Worm (Caenorhabditis elegans) whole organism, young adult: ENCODE data around the gene mrpl-41.
A peak's percentile ranks its signal among the peaks of the same experiment; 100 is the strongest.

ENCODE experiments used
- B0336.3 ChIP-seq: fragments of 200-800 bp; sonication (Bioruptor generic); IDR thresholded peaks from 2 replicates; pipeline ENCODE4 v1.3.6; 2022; ENCODE audit warnings: missing genetic modification characterization, missing compliant biosample characterization
- C06A6.2 ChIP-seq: fragments of 200-800 bp; sonication (Bioruptor generic); conservative IDR thresholded peaks from 2 replicates; pipeline ENCODE4 v1.3.6; 2022; ENCODE audit warnings: missing genetic modification characterization, missing compliant biosample characterization
- D2030.7 ChIP-seq: fragments of 200-800 bp; sonication (Bioruptor generic); IDR thresholded peaks from 2 replicates; pipeline ENCODE4 v1.3.6; 2022; ENCODE audit warnings: missing genetic modification reagents, missing genetic modification characterization, missing compliant biosample characterization
- F10E7.11 ChIP-seq: sonication (generic microtip); optimal IDR thresholded peaks from 2 replicates; lab custom pipeline; 2017; ENCODE audit warnings: mild to moderate bottlenecking, missing genetic modification characterization, moderate library complexity, missing compliant biosample characterization
- F22D6.2 ChIP-seq: sonication (generic microtip); optimal IDR thresholded peaks from 2 replicates; lab custom pipeline; 2016; ENCODE audit warnings: mild to moderate bottlenecking, missing genetic modification characterization, missing compliant biosample characterization
- F23B12.7 ChIP-seq: sonication (generic microtip); optimal IDR thresholded peaks from 2 replicates; lab custom pipeline; 2017; ENCODE audit warnings: missing genetic modification characterization, mild to moderate bottlenecking, missing compliant biosample characterization, antibody characterized with exemption, moderate library complexity; ENCODE audit not compliant: insufficient read depth
- F33H1.4 ChIP-seq: fragments of 200-800 bp; sonication (Bioruptor generic); IDR thresholded peaks from 2 replicates; pipeline ENCODE4 v1.3.6; 2022; ENCODE audit warnings: missing genetic modification reagents, missing genetic modification characterization, missing compliant biosample characterization
- F57C9.4 ChIP-seq: sonication (generic microtip); optimal IDR thresholded peaks from 2 replicates; lab custom pipeline; 2017; ENCODE audit warnings: mild to moderate bottlenecking, missing genetic modification characterization, missing compliant biosample characterization
- K11D2.4 ChIP-seq: fragments of 200-800 bp; sonication (Bioruptor generic); IDR thresholded peaks from 2 replicates; pipeline ENCODE4 v1.3.6; 2022; ENCODE audit warnings: missing genetic modification reagents, missing genetic modification characterization, missing compliant biosample characterization
- Y53G8AR.9 ChIP-seq: fragments of 200-800 bp; sonication (Bioruptor generic); conservative IDR thresholded peaks from 2 replicates; pipeline ENCODE4 v1.3.6; 2022; ENCODE audit warnings: missing genetic modification reagents, missing genetic modification characterization, missing compliant biosample characterization
- ama-1 ChIP-seq, 3 experiments: fragments of 150-350 bp in 1 of 3; sonication (generic microtip) in 2 of 3; optimal IDR thresholded peaks; 2 replicates each; lab custom pipeline; 2014 to 2018; ENCODE audit warnings: missing biosample characterization in 2 of 3, missing genetic modification characterization in 2 of 3, missing genetic modification reagents in 2 of 3
- attf-3 ChIP-seq: fragments of 200-800 bp; sonication (Bioruptor generic); conservative IDR thresholded peaks from 2 replicates; pipeline ENCODE4 v1.3.6; 2022; ENCODE audit warnings: missing genetic modification reagents, missing genetic modification characterization, missing compliant biosample characterization
- cebp-1 ChIP-seq, 2 experiments: fragments of 200-800 bp in 1 of 2; sonication (Bioruptor generic) in 1 of 2; sonication (generic microtip) in 1 of 2; IDR thresholded peaks in 1 of 2; optimal IDR thresholded peaks in 1 of 2; 2 replicates each; pipeline versions ENCODE4 v1.3.6 to Lab custom; 2017 to 2022; ENCODE audit warnings: missing compliant biosample characterization in 2 of 2, missing genetic modification characterization in 2 of 2, mild to moderate bottlenecking in 1 of 2, missing genetic modification reagents in 1 of 2, moderate library complexity in 1 of 2
- cebp-2 ChIP-seq: fragments of 200-800 bp; sonication (Bioruptor generic); IDR thresholded peaks from 2 replicates; pipeline ENCODE4 v1.3.6; 2022; ENCODE audit warnings: missing genetic modification characterization, missing compliant biosample characterization
- ceh-27 ChIP-seq: fragments of 200-800 bp; sonication (Bioruptor generic); optimal IDR thresholded peaks from 2 replicates; lab custom pipeline; 2018; ENCODE audit warnings: mild to moderate bottlenecking, missing genetic modification characterization, moderate library complexity, missing compliant biosample characterization
- ceh-58 ChIP-seq: fragments of 200-800 bp; sonication (Bioruptor generic); IDR thresholded peaks from 2 replicates; pipeline ENCODE4 v1.3.6; 2022; ENCODE audit warnings: missing genetic modification characterization, missing compliant biosample characterization
- ceh-79 ChIP-seq: sonication (generic microtip); optimal IDR thresholded peaks from 2 replicates; lab custom pipeline; 2017; ENCODE audit warnings: mild to moderate bottlenecking, missing genetic modification characterization, missing compliant biosample characterization
- chd-7 ChIP-seq: sonication (generic microtip); optimal IDR thresholded peaks from 2 replicates; lab custom pipeline; 2016; ENCODE audit warnings: mild to moderate bottlenecking, missing genetic modification characterization, moderate library complexity, missing compliant biosample characterization
- die-1 ChIP-seq: sonication (generic microtip); optimal IDR thresholded peaks from 2 replicates; lab custom pipeline; 2016; ENCODE audit warnings: missing genotype, mild to moderate bottlenecking, missing genetic modification characterization, missing compliant biosample characterization
- dpff-1 ChIP-seq: sonication (generic microtip); optimal IDR thresholded peaks from 2 replicates; lab custom pipeline; 2017; ENCODE audit warnings: mild to moderate bottlenecking, missing genetic modification characterization, missing compliant biosample characterization
- efl-1 ChIP-seq: fragments of 150-350 bp; optimal IDR thresholded peaks from 2 replicates; lab custom pipeline; 2014; ENCODE audit warnings: missing biosample characterization, missing genetic modification reagents, missing genetic modification characterization
- egl-18 ChIP-seq: fragments of 200-800 bp; sonication (Bioruptor generic); IDR thresholded peaks from 2 replicates; pipeline ENCODE4 v1.3.6; 2022; ENCODE audit warnings: missing genetic modification reagents, missing genetic modification characterization, missing compliant biosample characterization
- ekl-4 ChIP-seq: fragments of 200-800 bp; sonication (Bioruptor generic); IDR thresholded peaks from 2 replicates; pipeline ENCODE4 v1.3.6; 2022; ENCODE audit warnings: missing genetic modification reagents, missing genetic modification characterization, missing compliant biosample characterization
- fkh-3 ChIP-seq: sonication (generic microtip); optimal IDR thresholded peaks from 2 replicates; lab custom pipeline; 2016; ENCODE audit warnings: mild to moderate bottlenecking, missing genetic modification characterization, missing compliant biosample characterization
- hsf-1 ChIP-seq: fragments of 200-800 bp; sonication (Bioruptor generic); IDR thresholded peaks from 2 replicates; pipeline ENCODE4 v1.3.6; 2022; ENCODE audit warnings: missing genetic modification reagents, missing genetic modification characterization, missing compliant biosample characterization
- lin-35 ChIP-seq, 3 experiments: fragments of 150-350 bp in 2 of 3; sonication (generic microtip) in 1 of 3; optimal IDR thresholded peaks; 2 replicates each; lab custom pipeline; 2014 to 2018; ENCODE audit warnings: missing biosample characterization in 3 of 3, missing genetic modification characterization in 3 of 3, missing genetic modification reagents in 3 of 3
- lin-54 ChIP-seq: fragments of 200-800 bp; sonication (Bioruptor generic); optimal IDR thresholded peaks from 2 replicates; lab custom pipeline; 2018; ENCODE audit warnings: mild to moderate bottlenecking, missing genetic modification characterization, missing compliant biosample characterization
- lir-1 ChIP-seq: fragments of 200-800 bp; sonication (Bioruptor generic); conservative IDR thresholded peaks from 2 replicates; pipeline ENCODE4 v1.3.6; 2022; ENCODE audit warnings: missing genetic modification reagents, missing genetic modification characterization, missing compliant biosample characterization
- lsl-1 ChIP-seq: fragments of 200-800 bp; sonication (Bioruptor generic); optimal IDR thresholded peaks from 2 replicates; lab custom pipeline; 2018; ENCODE audit warnings: mild to moderate bottlenecking, missing genetic modification characterization, moderate library complexity, missing compliant biosample characterization
- lsy-27 ChIP-seq: sonication (generic microtip); optimal IDR thresholded peaks from 2 replicates; lab custom pipeline; 2017; ENCODE audit warnings: missing genetic modification characterization, mild to moderate bottlenecking, missing compliant biosample characterization, antibody characterized with exemption, missing genotype, borderline replicate concordance; ENCODE audit not compliant: insufficient read depth
- madf-10 ChIP-seq: sonication (generic microtip); optimal IDR thresholded peaks from 2 replicates; lab custom pipeline; 2016; ENCODE audit warnings: mild to moderate bottlenecking, missing genetic modification characterization, missing compliant biosample characterization
- madf-6 ChIP-seq: fragments of 200-800 bp; sonication (Bioruptor generic); IDR thresholded peaks from 2 replicates; pipeline ENCODE4 v1.3.6; 2022; ENCODE audit warnings: missing genetic modification reagents, missing genetic modification characterization, missing compliant biosample characterization
- madf-8 ChIP-seq: fragments of 200-800 bp; sonication (Bioruptor generic); conservative IDR thresholded peaks from 2 replicates; pipeline ENCODE4 v1.3.6; 2022; ENCODE audit warnings: missing genetic modification reagents, missing genetic modification characterization, missing compliant biosample characterization
- mcd-1 ChIP-seq: fragments of 200-800 bp; sonication (Bioruptor generic); IDR thresholded peaks from 2 replicates; pipeline ENCODE4 v1.3.6; 2022; ENCODE audit warnings: missing genetic modification reagents, missing genetic modification characterization, missing compliant biosample characterization
- mel-28 ChIP-seq: sonication (generic microtip); optimal IDR thresholded peaks from 2 replicates; lab custom pipeline; 2016; ENCODE audit warnings: borderline replicate concordance, mild to moderate bottlenecking, missing genetic modification characterization, missing compliant biosample characterization
- nfyb-1 ChIP-seq: fragments of 200-800 bp; sonication (Bioruptor generic); IDR thresholded peaks from 2 replicates; pipeline ENCODE4 v1.3.6; 2022; ENCODE audit warnings: missing genetic modification reagents, missing genetic modification characterization, missing compliant biosample characterization
- nhr-80 ChIP-seq: sonication (generic microtip); optimal IDR thresholded peaks from 2 replicates; lab custom pipeline; 2016; ENCODE audit warnings: missing genetic modification characterization, missing compliant biosample characterization
- rcor-1 ChIP-seq: fragments of 200-800 bp; sonication (Bioruptor generic); IDR thresholded peaks from 2 replicates; pipeline ENCODE4 v1.3.6; 2022; ENCODE audit warnings: missing genetic modification reagents, missing genetic modification characterization, missing compliant biosample characterization
- snpc-1.3 ChIP-seq: sonication (generic microtip); optimal IDR thresholded peaks from 2 replicates; lab custom pipeline; 2017; ENCODE audit warnings: missing genetic modification characterization, mild to moderate bottlenecking, missing compliant biosample characterization, antibody characterized with exemption, moderate library complexity, missing genotype, missing genetic modification reagents; ENCODE audit not compliant: insufficient read depth
- snpc-4 ChIP-seq, 5 experiments: fragments of 150-350 bp in 1 of 5; sonication (generic microtip) in 4 of 5; optimal IDR thresholded peaks; 2 replicates each; lab custom pipeline; 2014 to 2018; ENCODE audit warnings: missing genetic modification characterization in 5 of 5, missing biosample characterization in 3 of 5, antibody characterized with exemption in 2 of 5, mild to moderate bottlenecking in 2 of 5, missing compliant biosample characterization in 2 of 5, missing genotype in 2 of 5, moderate library complexity in 2 of 5, missing genetic modification reagents in 1 of 5
- somi-1 ChIP-seq: fragments of 200-800 bp; sonication (Bioruptor generic); optimal IDR thresholded peaks from 2 replicates; lab custom pipeline; 2018; ENCODE audit warnings: mild to moderate bottlenecking, missing genetic modification characterization, missing compliant biosample characterization
- tbp1 ChIP-seq: fragments of 200-800 bp; sonication (Bioruptor generic); optimal IDR thresholded peaks from 2 replicates; lab custom pipeline; 2018; ENCODE audit warnings: mild to moderate bottlenecking, missing genetic modification characterization, missing compliant biosample characterization
- ztf-18 ChIP-seq: sonication (generic microtip); optimal IDR thresholded peaks from 2 replicates; lab custom pipeline; 2016; ENCODE audit warnings: missing genotype, mild to moderate bottlenecking, missing genetic modification characterization, missing compliant biosample characterization

Gene mrpl-41

DNA sequence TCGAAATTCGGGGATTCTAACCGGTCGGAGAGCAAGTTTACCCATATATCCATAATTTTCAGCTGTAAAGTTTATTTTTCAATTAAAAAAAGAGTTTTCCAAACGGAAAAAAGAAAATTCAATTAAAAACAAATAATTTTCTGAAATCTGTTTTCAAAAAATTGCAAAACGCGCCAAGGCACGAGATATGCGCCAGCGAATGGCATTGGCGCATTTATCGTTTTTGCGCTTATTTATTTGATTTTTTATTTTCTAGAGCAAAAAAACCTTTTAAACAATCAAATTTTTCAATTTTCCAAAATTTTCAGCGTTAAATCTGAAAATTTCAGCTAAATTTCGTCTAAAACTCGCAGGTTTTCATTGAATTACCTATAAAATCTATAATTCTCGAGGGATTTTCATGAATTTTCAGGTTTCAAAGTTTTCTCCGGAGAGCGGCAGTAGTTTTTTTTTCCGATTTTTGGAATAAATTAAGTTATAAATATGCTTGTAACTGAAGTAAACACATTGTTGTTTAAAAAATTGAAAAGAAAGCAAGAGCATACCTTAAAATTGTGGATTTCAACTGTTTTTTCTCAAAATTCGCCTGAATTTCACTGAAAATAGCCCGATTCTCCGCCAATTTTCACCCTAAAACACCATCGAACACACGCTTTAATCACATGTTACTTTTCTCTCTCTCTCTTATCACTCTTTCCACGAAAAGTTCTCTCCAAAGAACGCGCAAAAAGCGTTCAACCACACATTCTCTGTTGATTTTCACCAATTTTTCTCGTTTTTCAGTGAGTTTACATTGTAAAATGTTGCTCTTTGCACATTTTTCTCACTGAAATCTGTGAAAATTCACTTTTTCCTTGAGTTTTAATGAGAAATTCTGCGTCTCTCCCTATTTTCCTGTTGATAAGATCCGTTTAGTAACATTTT, 2.9 kb upstream of the mrpl-41 start, which contains the start of gene B0432.10:
B0432.10 (minus strand) TSS at position 649 of the 924 bp plus-strand sequence.
- peak; percentile 75 for TF ChIP-seq F23B12.7 (tag; lab: Kevin White, UChicago)
- no peak for TF ChIP-seq F10E7.11 (tag; lab: Kevin White, UChicago)
- 0 out of 2 replicates have a peak, but pooled peaks have one; percentile 20 for TF ChIP-seq attf-3 (GFP tag; lab: Robert Waterston, UW)
- TF ChIP-seq madf-6 (GFP tag; lab: Robert Waterston, UW) = peak; percentile 41; the same call in 1 of the 2 replicates
- TF ChIP-seq lin-54 = peak; percentile 93
- TF ChIP-seq K11D2.4 (GFP tag; lab: Robert Waterston, UW) = peak; percentile 70; the same call in 1 of the 2 replicates
- no peak for TF ChIP-seq madf-8 (GFP tag; lab: Robert Waterston, UW)
- TF ChIP-seq nfyb-1 (GFP tag; lab: Robert Waterston, UW) = peak; percentile 69; the same call in 1 of the 2 replicates
- peak; percentile 78; the same call in 1 of the 2 replicates for TF ChIP-seq Y53G8AR.9 (GFP tag; lab: Robert Waterston, UW)
- TF ChIP-seq ceh-79 (tag; lab: Kevin White, UChicago) = no peak
- TF ChIP-seq snpc-4 (GFP tag; optimal IDR thresholded peaks at IDR 0.05; lab: Kevin White, UChicago) = no peak
- TF ChIP-seq snpc-4 (tag; optimal IDR thresholded peaks at IDR 0.05; lab: Kevin White, UChicago) = peak in 3 of 4 experiments; percentile 24 to 52 (median 41)
- TF ChIP-seq die-1 (tag; lab: Kevin White, UChicago) = no peak
- TF ChIP-seq somi-1 = no peak
- peak; percentile 6 for TF ChIP-seq nhr-80 (tag; lab: Kevin White, UChicago)
- peak; percentile 30 for TF ChIP-seq tbp1 (GFP tag; lab: Kevin White, UChicago)
- no peak for TF ChIP-seq chd-7
- TF ChIP-seq lsl-1 (GFP tag; lab: Kevin White, UChicago) = peak; percentile 28
- no peak for TF ChIP-seq hsf-1 (GFP tag; lab: Robert Waterston, UW)
- 0 out of 2 replicates have a peak, but pooled peaks have one; percentile 48 for TF ChIP-seq D2030.7 (GFP tag; lab: Robert Waterston, UW)
- TF ChIP-seq lin-35 (GFP tag; optimal IDR thresholded peaks at IDR 0.05; lab: Kevin White, UChicago) = peak in 1 of 3 experiments; percentile 96
- TF ChIP-seq C06A6.2 (GFP tag; lab: Robert Waterston, UW) = 0 out of 2 replicates have a peak, but pooled peaks have one; percentile 32
- no peak for TF ChIP-seq ama-1 (optimal IDR thresholded peaks at IDR 0.05; lab: Kevin White, UChicago)
- no peak for TF ChIP-seq ama-1 (GFP tag; optimal IDR thresholded peaks at IDR 0.05; lab: Kevin White, UChicago)
- TF ChIP-seq ceh-27 (GFP tag; lab: Kevin White, UChicago) = no peak
- peak; percentile 56; the same call in 1 of the 2 replicates for TF ChIP-seq B0336.3 (GFP tag; lab: Robert Waterston, UW)
- 0 out of 2 replicates have a peak, but pooled peaks have one; percentile 9 for TF ChIP-seq lir-1
- TF ChIP-seq madf-10 (tag; lab: Kevin White, UChicago) = no peak
- peak; percentile 81 for TF ChIP-seq efl-1 (GFP tag; lab: Kevin White, UChicago)
- no peak for TF ChIP-seq egl-18 (GFP tag; lab: Robert Waterston, UW)
- no peak for TF ChIP-seq lsy-27 (tag; lab: Kevin White, UChicago)
- TF ChIP-seq mel-28 (tag; lab: Kevin White, UChicago) = no peak
- TF ChIP-seq cebp-2 = no peak
- peak; percentile 47 for TF ChIP-seq rcor-1 (GFP tag; lab: Robert Waterston, UW)
- TF ChIP-seq F22D6.2 (tag; lab: Kevin White, UChicago) = no peak
- TF ChIP-seq mcd-1 = peak; percentile 81
- no peak for TF ChIP-seq cebp-1 (GFP tag; IDR thresholded peaks at IDR 0.05; lab: Robert Waterston, UW)
- peak; percentile 65 for TF ChIP-seq cebp-1 (tag; optimal IDR thresholded peaks at IDR 0.05; lab: Kevin White, UChicago)
- peak; percentile 33; the same call in 1 of the 2 replicates for TF ChIP-seq ekl-4 (GFP tag; lab: Robert Waterston, UW)
- TF ChIP-seq F57C9.4 (tag; lab: Kevin White, UChicago) = no peak
- no peak for TF ChIP-seq F33H1.4
- no peak for TF ChIP-seq ceh-58 (GFP tag; lab: Robert Waterston, UW)
- peak; percentile 64 for TF ChIP-seq snpc-1.3
- no peak for TF ChIP-seq dpff-1
- TF ChIP-seq ztf-18 (tag; lab: Kevin White, UChicago) = peak; percentile 94
- TF ChIP-seq fkh-3 (tag; lab: Kevin White, UChicago) = no peak
